Fruit fly (Drosophila melanogaster) whole organism, adult: ENCODE measurements around the gene CG42526.
A peak's percentile ranks its signal among the peaks of the same experiment; 100 is the strongest.

Experiments
- CG11617 ChIP-seq: fragments of 200-800 bp; sonication (Bioruptor generic); optimal IDR thresholded peaks from 2 replicates; lab custom pipeline; 2017; ENCODE audit warnings: mild to moderate bottlenecking, missing biosample characterization, missing genetic modification reagents, missing genetic modification characterization
- CG12768 ChIP-seq: fragments of 200-800 bp; sonication (Bioruptor generic); optimal IDR thresholded peaks from 2 replicates; lab custom pipeline; 2017; ENCODE audit warnings: missing biosample characterization, missing genetic modification characterization, mild to moderate bottlenecking, moderate library complexity, missing genetic modification reagents
- CG14711 ChIP-seq: fragments of 200-800 bp; sonication (Bioruptor generic); optimal IDR thresholded peaks from 2 replicates; lab custom pipeline; 2018; ENCODE audit warnings: missing biosample characterization, mild to moderate bottlenecking, missing genetic modification characterization, moderate library complexity
- CG1620 ChIP-seq: fragments of 200-800 bp; sonication (Bioruptor generic); optimal IDR thresholded peaks from 2 replicates; lab custom pipeline; 2016; ENCODE audit warnings: missing biosample characterization, missing genetic modification characterization
- CG33017 ChIP-seq: fragments of 200-800 bp; sonication (Bioruptor generic); optimal IDR thresholded peaks from 2 replicates; lab custom pipeline; 2018; ENCODE audit warnings: missing biosample characterization, mild to moderate bottlenecking, missing genetic modification characterization, moderate library complexity
- CG5204 ChIP-seq: fragments of 200-800 bp; sonication (Bioruptor generic); optimal IDR thresholded peaks from 2 replicates; lab custom pipeline; 2016; ENCODE audit warnings: missing biosample characterization, missing genetic modification characterization
- CG7045 ChIP-seq: fragments of 200-800 bp; sonication (Bioruptor generic); optimal IDR thresholded peaks from 2 replicates; lab custom pipeline; 2017; ENCODE audit warnings: missing biosample characterization, mild to moderate bottlenecking, missing genetic modification characterization
- CG7101 ChIP-seq: fragments of 200-800 bp; sonication (Bioruptor generic); optimal IDR thresholded peaks from 2 replicates; lab custom pipeline; 2018; ENCODE audit warnings: missing biosample characterization, mild to moderate bottlenecking, missing genetic modification characterization, moderate library complexity
- Clk ChIP-seq: fragments of 200-800 bp; sonication (Bioruptor generic); optimal IDR thresholded peaks from 2 replicates; lab custom pipeline; 2017; ENCODE audit warnings: missing biosample characterization, missing genetic modification characterization
- Crg-1 ChIP-seq: fragments of 200-800 bp; sonication (Bioruptor generic); optimal IDR thresholded peaks from 2 replicates; lab custom pipeline; 2016; ENCODE audit warnings: missing biosample characterization, missing genetic modification characterization
- Hr96 ChIP-seq: fragments of 200-800 bp; sonication (Bioruptor generic); optimal IDR thresholded peaks from 2 replicates; lab custom pipeline; 2016; ENCODE audit warnings: missing biosample characterization, missing genetic modification characterization
- Mnt ChIP-seq: fragments of 200-800 bp; sonication (Bioruptor generic); optimal IDR thresholded peaks from 2 replicates; lab custom pipeline; 2016; ENCODE audit warnings: missing biosample characterization, mild to moderate bottlenecking, missing genetic modification characterization
- bab1 ChIP-seq: fragments of 200-800 bp; sonication (Bioruptor generic); optimal IDR thresholded peaks from 3 replicates; lab custom pipeline; 2019; ENCODE audit warnings: missing biosample characterization, mild to moderate bottlenecking, missing genetic modification characterization, moderate library complexity
- cic ChIP-seq: fragments of 200-800 bp; sonication (Bioruptor generic); optimal IDR thresholded peaks from 2 replicates; lab custom pipeline; 2017; ENCODE audit warnings: missing biosample characterization, mild to moderate bottlenecking, missing genetic modification characterization, moderate library complexity
- cnc ChIP-seq, 2 experiments: fragments of >200 bp; optimal IDR thresholded peaks; 2 replicates each; lab custom pipeline; 2017
- kay ChIP-seq: fragments of 200-800 bp; sonication (Bioruptor generic); peaks from one replicate; lab custom pipeline; 2016; ENCODE audit warnings: missing biosample characterization, missing genetic modification characterization, borderline replicate concordance
- ovo ChIP-seq: fragments of 200-800 bp; sonication (Bioruptor generic); optimal IDR thresholded peaks from 2 replicates; lab custom pipeline; 2016; ENCODE audit warnings: missing biosample characterization, missing genetic modification characterization
- pad ChIP-seq: fragments of 200-800 bp; sonication (Bioruptor generic); optimal IDR thresholded peaks from 3 replicates; lab custom pipeline; 2017; ENCODE audit warnings: missing biosample characterization, missing genetic modification characterization, mild to moderate bottlenecking, moderate library complexity, missing genetic modification reagents
- tj ChIP-seq: fragments of 200-800 bp; sonication (Bioruptor generic); optimal IDR thresholded peaks from 3 replicates; lab custom pipeline; 2017; ENCODE audit warnings: missing biosample characterization, mild to moderate bottlenecking, missing genetic modification characterization, moderate library complexity
- toe ChIP-seq: fragments of 200-800 bp; sonication (Bioruptor generic); optimal IDR thresholded peaks from 2 replicates; lab custom pipeline; 2016; ENCODE audit warnings: missing biosample characterization, missing genetic modification characterization

The CG42526 gene

DNA sequence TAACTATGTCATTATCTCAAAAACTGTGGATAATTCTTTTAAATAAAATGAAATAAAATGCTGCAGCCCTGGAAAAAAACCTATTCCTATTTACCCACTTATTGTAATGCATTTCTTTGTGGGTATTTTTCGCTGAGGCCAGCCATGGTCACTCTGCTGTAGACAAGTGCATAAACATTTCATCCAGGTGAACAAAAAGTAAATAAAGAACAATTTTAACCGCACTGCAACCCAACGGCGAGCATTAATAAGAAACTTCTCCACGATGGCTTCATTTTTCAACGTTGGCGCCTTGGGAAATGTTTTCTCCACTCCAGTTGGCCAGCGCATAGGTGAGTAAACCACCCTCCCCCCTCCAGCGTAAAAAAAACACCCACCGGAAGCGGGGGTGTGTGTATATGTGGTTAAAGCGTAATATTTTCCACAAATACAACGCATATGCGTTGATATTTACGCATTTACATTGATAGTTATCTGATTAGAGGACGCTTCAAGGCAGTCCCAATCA lies 11.6 kb upstream of the CG42526 start, which contains the start of gene CG3529:
Gene CG3529 (plus strand): TSS at position 134 of the 508 bp plus-strand sequence.
- TF ChIP-seq Clk (GFP tag; lab: Kevin White, UChicago) (no peak), Crg-1 (GFP tag; lab: Kevin White, UChicago) (peak; percentile 34), tj (GFP tag; lab: Kevin White, UChicago) (no peak), toe (peak; percentile 57), CG33017 (tag; lab: Kevin White, UChicago) (peak; percentile 29), CG7101 (tag; lab: Kevin White, UChicago) (peak; percentile 30), ovo (GFP tag; lab: Kevin White, UChicago) (peak; percentile 31), cic (peak; percentile 36), CG12768 (GFP tag; lab: Kevin White, UChicago) (peak; percentile 37), bab1 (peak; percentile 42), Mnt (GFP tag; lab: Kevin White, UChicago) (peak; percentile 51), CG14711 (peak; percentile 45), cnc (optimal IDR thresholded peaks at IDR 0.05; lab: Kevin White, UChicago) (no peak), CG11617 (GFP tag; lab: Kevin White, UChicago) (peak; percentile 42), CG1620 (no peak), CG5204 (GFP tag; lab: Kevin White, UChicago) (no peak), pad (GFP tag; lab: Kevin White, UChicago) (peak; percentile 35), Hr96 (peak; percentile 43), kay (GFP tag; lab: Kevin White, UChicago) (no peak), CG7045 (GFP tag; lab: Kevin White, UChicago) (no peak)

DNA sequence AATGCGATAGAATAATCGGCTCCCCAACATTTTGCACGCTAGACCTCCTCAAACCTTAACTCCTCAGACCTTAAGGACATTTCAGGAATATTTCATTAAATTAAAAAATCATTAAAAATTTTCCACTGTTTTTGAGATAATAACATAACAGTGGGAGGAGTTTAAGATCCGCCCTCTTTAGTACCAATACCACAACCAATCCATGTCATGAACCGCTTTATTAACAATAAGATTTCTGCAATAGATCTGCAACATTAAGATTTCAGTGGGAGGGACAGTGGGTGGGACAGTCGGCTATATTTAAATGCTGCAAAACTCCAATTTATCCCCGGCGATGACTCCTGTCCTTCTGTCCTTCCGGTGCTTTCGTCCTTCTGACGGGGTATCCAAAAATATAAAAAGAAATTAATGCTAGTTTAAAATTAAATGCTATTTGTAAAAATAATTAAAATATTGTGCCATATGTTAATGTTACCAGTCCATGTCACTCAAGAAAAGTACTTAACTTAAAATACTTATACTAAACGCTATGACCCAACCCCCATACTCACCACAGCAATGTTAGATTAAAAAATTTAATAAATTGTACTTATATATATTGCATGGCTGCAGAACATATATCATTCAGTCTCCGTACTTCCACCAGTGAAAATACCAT lies 7.6 kb upstream of the CG42526 start, which contains the start of gene Srg3:
Gene Srg3 (plus strand): TSS at position 608 of the 658 bp plus-strand sequence.
- TF ChIP-seq toe = no peak
- no peak for TF ChIP-seq CG1620
- TF ChIP-seq CG7045 (GFP tag; lab: Kevin White, UChicago) = no peak
- no peak for TF ChIP-seq Mnt (GFP tag; lab: Kevin White, UChicago)
- peak; percentile 27 for TF ChIP-seq CG12768 (GFP tag; lab: Kevin White, UChicago)

DNA sequence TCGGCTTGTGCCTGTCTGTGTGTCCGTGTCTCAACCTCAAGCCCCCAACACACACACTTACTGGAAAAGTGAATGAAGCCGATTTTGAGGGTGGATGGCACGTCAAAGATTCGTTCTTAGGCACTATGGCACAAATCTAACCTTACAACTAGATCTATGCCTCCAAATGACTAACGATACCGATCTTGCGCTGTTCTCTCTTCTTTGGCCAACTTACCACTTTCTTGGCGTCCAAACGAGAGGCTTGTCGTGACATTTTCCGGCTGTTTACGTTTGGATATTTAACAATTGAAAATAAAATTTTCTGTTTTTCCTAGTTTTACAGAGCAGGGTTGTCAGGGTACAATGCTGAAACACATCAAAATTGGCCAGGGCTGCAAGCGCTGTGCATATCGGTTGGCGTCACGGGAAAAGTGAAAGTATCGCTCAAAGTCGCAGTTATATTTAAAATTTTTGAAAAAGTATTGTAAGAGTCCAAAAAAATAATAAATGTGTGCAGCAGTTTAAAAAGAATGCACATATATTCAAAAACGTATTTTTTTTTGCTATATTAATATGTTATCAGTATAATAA lies 6.8 kb upstream of the CG42526 start, which contains the start of the genes Bet3 and Nf-YA:
Gene Bet3 (minus strand): TSS at position 361 of the 573 bp plus-strand sequence.
Gene Nf-YA (minus strand): TSS at position 361 of the 573 bp plus-strand sequence.
- TF ChIP-seq CG12768 (GFP tag; lab: Kevin White, UChicago) (peak; percentile 10), tj (GFP tag; lab: Kevin White, UChicago) (no peak), Crg-1 (GFP tag; lab: Kevin White, UChicago) (peak; percentile 68), toe (peak; percentile 78), cic (peak; percentile 58), Mnt (GFP tag; lab: Kevin White, UChicago) (peak; percentile 56), CG5204 (GFP tag; lab: Kevin White, UChicago) (no peak), cnc (optimal IDR thresholded peaks at IDR 0.05; lab: Kevin White, UChicago) (no peak), CG7045 (GFP tag; lab: Kevin White, UChicago) (peak; percentile 50), bab1 (peak; percentile 38), Hr96 (peak; percentile 60), CG7101 (tag; lab: Kevin White, UChicago) (peak; percentile 4), pad (GFP tag; lab: Kevin White, UChicago) (peak; percentile 35), ovo (GFP tag; lab: Kevin White, UChicago) (peak; percentile 50), CG1620 (peak; percentile 72), CG14711 (peak; percentile 97), kay (GFP tag; lab: Kevin White, UChicago) (no peak), CG11617 (GFP tag; lab: Kevin White, UChicago) (peak; percentile 36)

DNA sequence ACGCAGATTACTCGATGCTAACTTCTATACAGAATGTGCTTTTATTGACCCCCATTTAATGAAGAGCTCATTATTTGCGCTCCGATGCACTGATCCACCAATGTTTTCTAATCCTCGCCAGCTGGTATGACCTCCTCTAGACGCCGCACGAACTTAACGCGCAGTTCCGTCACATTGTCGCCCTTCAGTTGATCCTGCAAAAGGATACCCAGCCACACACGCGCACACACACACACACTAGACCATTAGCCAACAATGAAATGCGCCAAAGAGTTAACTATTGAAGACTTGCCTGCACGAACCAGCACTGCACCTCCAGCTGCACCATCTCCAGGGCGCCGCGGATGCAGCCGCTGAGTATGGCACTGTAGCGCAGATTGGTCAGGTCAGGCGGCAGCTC lies 3.7 kb upstream of the CG42526 start:
- TF ChIP-seq kay (GFP tag; lab: Kevin White, UChicago) (no peak), CG14711 (no peak), CG1620 (no peak), CG12768 (GFP tag; lab: Kevin White, UChicago) (no peak), Hr96 (no peak), cnc (optimal IDR thresholded peaks at IDR 0.05; lab: Kevin White, UChicago) (no peak), pad (GFP tag; lab: Kevin White, UChicago) (no peak), CG33017 (tag; lab: Kevin White, UChicago) (no peak), ovo (GFP tag; lab: Kevin White, UChicago) (no peak), Crg-1 (GFP tag; lab: Kevin White, UChicago) (no peak), cic (no peak), CG7045 (GFP tag; lab: Kevin White, UChicago) (no peak)

DNA sequence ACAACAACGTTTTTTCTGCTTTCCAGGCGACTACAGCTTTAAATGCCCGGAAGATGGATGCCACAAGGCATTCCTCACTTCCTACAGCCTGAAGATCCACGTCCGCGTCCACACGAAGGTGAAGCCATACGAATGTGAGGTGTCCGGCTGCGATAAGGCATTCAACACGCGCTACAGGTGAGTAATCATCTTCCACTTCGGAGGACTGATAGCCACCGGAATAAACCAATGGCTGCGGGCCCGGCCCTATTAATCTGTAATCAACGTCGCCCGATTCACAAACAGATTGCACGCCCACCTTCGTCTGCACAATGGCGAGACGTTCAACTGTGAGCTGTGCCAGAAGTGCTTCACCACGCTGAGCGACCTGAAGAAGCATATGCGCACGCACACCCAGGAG lies 632 bp upstream of the CG42526 start:
- TF ChIP-seq Mnt (GFP tag; lab: Kevin White, UChicago) (peak; percentile 12), cic (no peak)
